Worm (Caenorhabditis elegans) whole organism, L2 larva: ENCODE results near the gene sru-8.

Experiments
- gmeb-1 ChIP-seq: fragments of 150-350 bp; optimal IDR thresholded peaks from 2 replicates; lab custom pipeline; 2014; ENCODE audit warnings: missing biosample characterization, missing genetic modification characterization
- lin-13 ChIP-seq: fragments of 150-350 bp; optimal IDR thresholded peaks from 2 replicates; lab custom pipeline; 2014; ENCODE audit warnings: missing biosample characterization, missing genetic modification reagents, missing genetic modification characterization
- lin-39 ChIP-seq: fragments of 150-350 bp; optimal IDR thresholded peaks from 2 replicates; lab custom pipeline; 2014; ENCODE audit warnings: missing biosample characterization, missing genetic modification reagents, missing genetic modification characterization
- nhr-237 ChIP-seq: fragments of 150-350 bp; optimal IDR thresholded peaks from 2 replicates; lab custom pipeline; 2014; ENCODE audit warnings: missing biosample characterization, missing genetic modification characterization
- skn-1 ChIP-seq: sonication (generic microtip); optimal IDR thresholded peaks from 2 replicates; lab custom pipeline; 2017; ENCODE audit warnings: missing biosample characterization, missing genetic modification characterization
- unc-55 ChIP-seq: fragments of 150-350 bp; sonication (generic microtip); optimal IDR thresholded peaks from 3 replicates; lab custom pipeline; 2014; ENCODE audit warnings: missing biosample characterization, missing genetic modification reagents, missing genetic modification characterization
- zag-1 ChIP-seq: fragments of 150-350 bp; optimal IDR thresholded peaks from 2 replicates; lab custom pipeline; 2014; ENCODE audit warnings: missing biosample characterization, missing genetic modification characterization
- ztf-4 ChIP-seq: fragments of 150-350 bp; optimal IDR thresholded peaks from 2 replicates; lab custom pipeline; 2014; ENCODE audit warnings: missing biosample characterization, missing genetic modification characterization

- TF ChIP-seq skn-1 (tag; lab: Kevin White, UChicago): no peak
- TF ChIP-seq nhr-237 (tag; lab: Kevin White, UChicago): no peak
- no peak for TF ChIP-seq gmeb-1 (tag; lab: Kevin White, UChicago)
- TF ChIP-seq ztf-4: no peak
- no peak for TF ChIP-seq lin-39 (tag; lab: Kevin White, UChicago)
- TF ChIP-seq zag-1 (tag; lab: Kevin White, UChicago): no peak
- no peak for TF ChIP-seq unc-55
- no peak for TF ChIP-seq lin-13 (GFP tag; lab: Kevin White, UChicago)
These were observed 9.8 kb upstream of the sru-8 start, which contains the start of gene sru-40 for ce11 chrV:9833900-9834299.
